Fruit fly (Drosophila melanogaster) whole organism, embryonic: Measurements from ENCODE around the gene CG16789.
A peak's percentile ranks its signal among the peaks of the same experiment; 100 is the strongest.

Source experiments
- Bdp1 ChIP-seq: fragments of 200-800 bp; sonication (Bioruptor generic); optimal IDR thresholded peaks from 3 replicates; lab custom pipeline; 2016; ENCODE audit warnings: missing biosample characterization, missing genetic modification characterization
- CG1233 ChIP-seq: fragments of 200-800 bp; sonication (Bioruptor generic); optimal IDR thresholded peaks from 4 replicates; lab custom pipeline; 2018; ENCODE audit warnings: missing biosample characterization, mild to moderate bottlenecking, missing genetic modification characterization
- CG15514 ChIP-seq: fragments of 200-800 bp; sonication (Bioruptor generic); optimal IDR thresholded peaks from 3 replicates; lab custom pipeline; 2017; ENCODE audit warnings: missing biosample characterization, missing genetic modification characterization, mild to moderate bottlenecking, moderate library complexity, missing genetic modification reagents
- CG1832 ChIP-seq: fragments of 200-800 bp; sonication (Bioruptor generic); optimal IDR thresholded peaks from 2 replicates; lab custom pipeline; 2017; ENCODE audit warnings: missing biosample characterization, mild to moderate bottlenecking, missing genetic modification characterization, inconsistent platforms
- CG34376 ChIP-seq: fragments of 200-800 bp; sonication (Bioruptor generic); optimal IDR thresholded peaks from 2 replicates; lab custom pipeline; 2018; ENCODE audit warnings: missing biosample characterization, mild to moderate bottlenecking, missing genetic modification characterization
- CG42726 ChIP-seq: fragments of 200-800 bp; sonication (Bioruptor generic); IDR thresholded peaks from 2 replicates; pipeline ENCODE4 v1.3.6; 2022; ENCODE audit warnings: missing biosample characterization, missing genetic modification characterization; ENCODE audit not compliant: partially characterized antibody
- CG6854 ChIP-seq: fragments of 200-800 bp; sonication (Bioruptor generic); optimal IDR thresholded peaks from 3 replicates; lab custom pipeline; 2017; ENCODE audit warnings: missing biosample characterization, mild to moderate bottlenecking, missing genetic modification characterization
- CG8924 ChIP-seq: fragments of 200-800 bp; optimal IDR thresholded peaks from 3 replicates; lab custom pipeline; 2019; ENCODE audit warnings: missing biosample characterization, mild to moderate bottlenecking, missing genetic modification characterization, moderate library complexity
- CG8944 ChIP-seq: fragments of 200-800 bp; sonication (Bioruptor generic); optimal IDR thresholded peaks from 3 replicates; lab custom pipeline; 2016; ENCODE audit warnings: missing biosample characterization, missing genetic modification characterization
- CG9437 ChIP-seq: fragments of 200-800 bp; sonication (Bioruptor generic); optimal IDR thresholded peaks from 2 replicates; lab custom pipeline; 2018; ENCODE audit warnings: missing biosample characterization, mild to moderate bottlenecking, missing genetic modification characterization
- CkIIα-i1 ChIP-seq: fragments of 200-800 bp; sonication (Bioruptor generic); IDR thresholded peaks from 2 replicates; pipeline ENCODE4 v1.3.6; 2022; ENCODE audit warnings: missing biosample characterization, missing genetic modification characterization
- Dad ChIP-seq: fragments of 200-800 bp; sonication (Bioruptor generic); optimal IDR thresholded peaks from 3 replicates; lab custom pipeline; 2016; ENCODE audit warnings: missing biosample characterization, missing genetic modification characterization
- Dbx ChIP-seq: fragments of 200-800 bp; sonication (Bioruptor generic); IDR thresholded peaks from 3 replicates; pipeline ENCODE4 v1.3.6; 2022; ENCODE audit warnings: missing biosample characterization, missing genetic modification characterization
- Doc3 ChIP-seq: fragments of 200-800 bp; sonication (Bioruptor generic); IDR thresholded peaks from 3 replicates; pipeline ENCODE4 v1.3.6; 2022; ENCODE audit warnings: missing biosample characterization, missing genetic modification characterization; ENCODE audit not compliant: partially characterized antibody
- E2f1 ChIP-seq: fragments of 200-800 bp; sonication (Bioruptor generic); IDR thresholded peaks from 2 replicates; pipeline ENCODE4 v1.3.6; 2022; ENCODE audit warnings: missing biosample characterization, missing genetic modification characterization
- H15 ChIP-seq: fragments of 200-800 bp; sonication (Bioruptor generic); IDR thresholded peaks from 3 replicates; pipeline ENCODE4 v1.3.6; 2022; ENCODE audit warnings: missing biosample characterization, missing genetic modification characterization
- HLH4C ChIP-seq: fragments of 200-800 bp; sonication (Bioruptor generic); IDR thresholded peaks from 3 replicates; pipeline ENCODE4 v1.3.6; 2022; ENCODE audit warnings: missing biosample characterization, missing genetic modification characterization; ENCODE audit not compliant: partially characterized antibody
- Hsf ChIP-seq: fragments of 200-800 bp; sonication (Bioruptor generic); optimal IDR thresholded peaks from 3 replicates; lab custom pipeline; 2016; ENCODE audit warnings: missing biosample characterization, missing genetic modification characterization
- Mad ChIP-seq: fragments of 200-800 bp; sonication (Bioruptor generic); optimal IDR thresholded peaks from 2 replicates; lab custom pipeline; 2016; ENCODE audit warnings: missing biosample characterization, missing genetic modification characterization
- Optix ChIP-seq: fragments of 200-800 bp; sonication (Bioruptor generic); IDR thresholded peaks from 3 replicates; pipeline ENCODE4 v1.3.6; 2022; ENCODE audit warnings: missing biosample characterization, missing genetic modification characterization
- Scr ChIP-seq: fragments of 200-800 bp; sonication (Bioruptor generic); IDR thresholded peaks from 2 replicates; pipeline ENCODE4 v1.3.6; 2022; ENCODE audit warnings: missing biosample characterization, missing genetic modification characterization; ENCODE audit not compliant: partially characterized antibody
- Ssrp ChIP-seq: fragments of 200-800 bp; sonication (Bioruptor generic); optimal IDR thresholded peaks from 2 replicates; lab custom pipeline; 2018; ENCODE audit warnings: missing biosample characterization, mild to moderate bottlenecking, missing genetic modification characterization, moderate library complexity
- Taf1 ChIP-seq: fragments of 200-800 bp; sonication (Bioruptor generic); IDR thresholded peaks from 2 replicates; pipeline ENCODE4 v1.3.6; 2022; ENCODE audit warnings: missing biosample characterization, missing genetic modification characterization
- Tbp ChIP-seq: fragments of >200 bp; optimal IDR thresholded peaks from 2 replicates; lab custom pipeline; 2018; ENCODE audit warnings: missing biosample characterization, missing genetic modification characterization
- Xbp1 ChIP-seq: fragments of 200-800 bp; sonication (Bioruptor generic); optimal IDR thresholded peaks from 3 replicates; lab custom pipeline; 2016; ENCODE audit warnings: missing biosample characterization, mild to moderate bottlenecking, missing genetic modification characterization
- ab ChIP-seq: fragments of 200-800 bp; sonication (Bioruptor generic); optimal IDR thresholded peaks from 2 replicates; lab custom pipeline; 2016; ENCODE audit warnings: missing biosample characterization, missing genetic modification characterization
- bowl ChIP-seq: fragments of 200-800 bp; sonication (Bioruptor generic); IDR thresholded peaks from 2 replicates; pipeline ENCODE4 v1.3.6; 2022; ENCODE audit warnings: missing biosample characterization, missing genetic modification characterization
- caup ChIP-seq: fragments of 200-800 bp; sonication (Bioruptor generic); optimal IDR thresholded peaks from 3 replicates; lab custom pipeline; 2017; ENCODE audit warnings: missing biosample characterization, mild to moderate bottlenecking, missing genetic modification characterization, moderate library complexity; ENCODE audit not compliant: severe bottlenecking
- chn ChIP-seq: fragments of 200-800 bp; sonication (Bioruptor generic); optimal IDR thresholded peaks from 2 replicates; lab custom pipeline; 2016; ENCODE audit warnings: missing biosample characterization, missing genetic modification characterization
- da ChIP-seq: fragments of 200-800 bp; sonication (Bioruptor generic); optimal IDR thresholded peaks from 2 replicates; lab custom pipeline; 2016; ENCODE audit warnings: missing biosample characterization, missing genetic modification characterization
- fd3F ChIP-seq: fragments of 200-800 bp; sonication (Bioruptor generic); optimal IDR thresholded peaks from 2 replicates; lab custom pipeline; 2018; ENCODE audit warnings: missing biosample characterization, mild to moderate bottlenecking, missing genetic modification characterization, moderate library complexity
- gce ChIP-seq: fragments of 200-800 bp; sonication (Bioruptor generic); IDR thresholded peaks from 3 replicates; pipeline ENCODE4 v1.3.6; 2022; ENCODE audit warnings: missing biosample characterization, missing genetic modification characterization
- hb ChIP-seq: fragments of 200-800 bp; sonication (Bioruptor generic); IDR thresholded peaks from 3 replicates; pipeline ENCODE4 v1.3.6; 2022; ENCODE audit warnings: missing biosample characterization, missing genetic modification characterization; ENCODE audit not compliant: partially characterized antibody
- inv ChIP-seq: fragments of 200-800 bp; sonication (Bioruptor generic); IDR thresholded peaks from 2 replicates; pipeline ENCODE4 v1.3.6; 2022; ENCODE audit warnings: missing biosample characterization, missing genetic modification characterization; ENCODE audit not compliant: partially characterized antibody
- kah ChIP-seq: fragments of 200-800 bp; sonication (Bioruptor generic); optimal IDR thresholded peaks from 2 replicates; lab custom pipeline; 2018; ENCODE audit warnings: missing biosample characterization, mild to moderate bottlenecking, missing genetic modification characterization
- kni ChIP-seq: fragments of 200-800 bp; sonication (Bioruptor generic); optimal IDR thresholded peaks from 3 replicates; lab custom pipeline; 2017; ENCODE audit warnings: mild to moderate bottlenecking, missing biosample characterization, missing genetic modification reagents, missing genetic modification characterization
- lbe ChIP-seq: fragments of 200-800 bp; sonication (Bioruptor generic); optimal IDR thresholded peaks from 2 replicates; lab custom pipeline; 2016; ENCODE audit warnings: missing biosample characterization, mild to moderate bottlenecking, missing genetic modification characterization
- pan ChIP-seq, 4 experiments: fragments of >200 bp in 3 of 4; fragments of 200-800 bp in 1 of 4; sonication (Bioruptor generic) in 1 of 4; optimal IDR thresholded peaks in 3 of 4; IDR thresholded peaks in 1 of 4; 2 replicates each; pipeline versions ENCODE4 v1.3.6 to Lab custom; 2017 to 2022; ENCODE audit warnings: missing biosample characterization in 2 of 4, missing genetic modification characterization in 2 of 4, mixed read lengths in 1 of 4
- pfk ChIP-seq: fragments of 200-800 bp; sonication (Bioruptor generic); optimal IDR thresholded peaks from 2 replicates; lab custom pipeline; 2018; ENCODE audit warnings: missing biosample characterization, mild to moderate bottlenecking, missing genetic modification characterization, moderate library complexity
- pnt ChIP-seq: fragments of 200-800 bp; sonication (Bioruptor generic); optimal IDR thresholded peaks from 3 replicates; lab custom pipeline; 2016; ENCODE audit warnings: missing biosample characterization, missing genetic modification characterization
- repo ChIP-seq: fragments of 200-800 bp; sonication (Bioruptor generic); optimal IDR thresholded peaks from 2 replicates; lab custom pipeline; 2016; ENCODE audit warnings: missing biosample characterization, missing genetic modification characterization
- shn ChIP-seq: fragments of 200-800 bp; sonication (Bioruptor generic); optimal IDR thresholded peaks from 3 replicates; lab custom pipeline; 2016; ENCODE audit warnings: missing biosample characterization, missing genetic modification characterization
- sim ChIP-seq: fragments of 200-800 bp; sonication (Bioruptor generic); IDR thresholded peaks from 2 replicates; pipeline ENCODE4 v1.3.6; 2022; ENCODE audit warnings: missing biosample characterization, missing genetic modification characterization
- sima ChIP-seq: fragments of 200-800 bp; sonication (Bioruptor generic); optimal IDR thresholded peaks from 2 replicates; lab custom pipeline; 2016; ENCODE audit warnings: missing biosample characterization, missing genetic modification characterization
- so ChIP-seq: fragments of 200-800 bp; sonication (Bioruptor generic); IDR thresholded peaks from 3 replicates; pipeline ENCODE4 v1.3.6; 2022; ENCODE audit warnings: missing biosample characterization, missing genetic modification characterization
- tll ChIP-seq, 2 experiments: fragments of 200-800 bp in 1 of 2; fragments of >200 bp in 1 of 2; sonication (Bioruptor generic) in 1 of 2; optimal IDR thresholded peaks; 2 replicates each; lab custom pipeline; 2017 to 2019; ENCODE audit warnings: missing biosample characterization in 2 of 2, missing genetic modification characterization in 2 of 2, mild to moderate bottlenecking in 1 of 2, moderate library complexity in 1 of 2
- tna ChIP-seq: fragments of 200-800 bp; sonication (Bioruptor generic); IDR thresholded peaks from 2 replicates; pipeline ENCODE4 v1.3.6; 2022; ENCODE audit warnings: missing biosample characterization, missing genetic modification characterization; ENCODE audit not compliant: partially characterized antibody
- twi ChIP-seq: fragments of 200-800 bp; optimal IDR thresholded peaks from 2 replicates; lab custom pipeline; 2019; ENCODE audit warnings: missing biosample characterization, mild to moderate bottlenecking, missing genetic modification characterization, moderate library complexity
- vnd ChIP-seq: fragments of 200-800 bp; sonication (Bioruptor generic); IDR thresholded peaks from 3 replicates; pipeline ENCODE4 v1.3.6; 2022; ENCODE audit warnings: missing biosample characterization, missing genetic modification characterization; ENCODE audit not compliant: partially characterized antibody
- vvl ChIP-seq: fragments of 200-800 bp; sonication (Bioruptor generic); IDR thresholded peaks from 2 replicates; pipeline ENCODE4 v1.3.6; 2022; ENCODE audit warnings: missing biosample characterization, missing genetic modification characterization

Gene CG16789

DNA sequence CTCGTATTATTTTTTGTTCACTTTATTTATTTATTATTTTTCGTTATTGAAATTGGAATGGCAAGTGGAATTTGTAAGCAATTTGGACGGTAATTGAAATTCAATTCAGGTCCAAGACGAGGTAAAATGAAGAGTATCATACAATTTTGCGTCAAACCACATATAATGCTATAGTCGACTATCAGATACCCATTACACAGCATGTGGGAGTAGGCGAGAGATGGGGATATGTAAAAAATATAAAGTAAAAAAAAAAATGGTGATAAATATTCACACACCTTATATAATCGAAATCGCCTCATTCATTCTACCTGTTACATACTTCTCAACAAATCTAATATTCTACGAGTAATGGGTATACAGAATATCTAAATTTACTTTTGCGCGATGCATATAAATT is 46.2 kb downstream of the CG16789 start (continued):
- TF ChIP-seq tll (GFP tag; optimal IDR thresholded peaks at IDR 0.05; lab: Kevin White, UChicago) (no peak), CkIIα-i1 (GFP tag; lab: Robert Waterston, UW) (no peak), H15 (no peak), da (no peak), caup (GFP tag; lab: Kevin White, UChicago) (no peak), CG34376 (GFP tag; lab: Kevin White, UChicago) (no peak), CG6854 (GFP tag; lab: Kevin White, UChicago) (no peak), inv (GFP tag; lab: Robert Waterston, UW) (peak; percentile 13; the same call in 1 of the 2 replicates), CG8924 (tag; lab: Kevin White, UChicago) (no peak), hb (GFP tag; lab: Robert Waterston, UW) (peak; percentile 64; the same call in 1 of the 3 replicates), Dbx (GFP tag; lab: Robert Waterston, UW) (no peak), CG8944 (GFP tag; lab: Kevin White, UChicago) (no peak), bowl (no peak), shn (GFP tag; lab: Kevin White, UChicago) (no peak), sima (GFP tag; lab: Kevin White, UChicago) (no peak), tna (GFP tag; lab: Robert Waterston, UW) (peak; percentile 75), Ssrp (tag; lab: Kevin White, UChicago) (peak; percentile 4), fd3F (no peak), kah (GFP tag; lab: Kevin White, UChicago) (no peak), CG1233 (no peak), CG1832 (GFP tag; lab: Kevin White, UChicago) (no peak), twi (tag; lab: Kevin White, UChicago) (no peak), Tbp (GFP tag; lab: Kevin White, UChicago) (no peak), sim (GFP tag; lab: Robert Waterston, UW) (no peak), Doc3 (no peak), CG9437 (GFP tag; lab: Kevin White, UChicago) (no peak), vvl (GFP tag; lab: Robert Waterston, UW) (0 out of 2 replicates have a peak, but pooled peaks have one; percentile 40), Hsf (no peak), Taf1 (no peak), Xbp1 (peak; percentile 22), lbe (GFP tag; lab: Kevin White, UChicago) (peak; percentile 29), CG15514 (no peak), Dad (GFP tag; lab: Kevin White, UChicago) (no peak), ab (GFP tag; lab: Kevin White, UChicago) (no peak), pnt (GFP tag; lab: Kevin White, UChicago) (no peak), so (no peak), gce (GFP tag; lab: Robert Waterston, UW) (no peak), repo (GFP tag; lab: Kevin White, UChicago) (no peak), Mad (GFP tag; lab: Kevin White, UChicago) (no peak), chn (GFP tag; lab: Kevin White, UChicago) (no peak), HLH4C (GFP tag; lab: Robert Waterston, UW) (peak; percentile 87), CG42726 (GFP tag; lab: Robert Waterston, UW) (no peak), pan (optimal IDR thresholded peaks at IDR 0.05; lab: Kevin White, UChicago) (no peak), pan (GFP tag; optimal IDR thresholded peaks at IDR 0.05 in 1 of 2, IDR thresholded peaks at IDR 0.05 in 1 of 2) (no peak), pfk (GFP tag; lab: Kevin White, UChicago) (no peak), Optix (GFP tag; lab: Robert Waterston, UW) (no peak), Bdp1 (GFP tag; lab: Kevin White, UChicago) (no peak), vnd (GFP tag; lab: Robert Waterston, UW) (peak; percentile 68), E2f1 (GFP tag; lab: Robert Waterston, UW) (no peak), Scr (GFP tag; lab: Robert Waterston, UW) (peak; percentile 56), kni (no peak)
